Worm (Caenorhabditis elegans): ENCODE results near the gene F17C11.4.

The F17C11.4 gene

DNA sequence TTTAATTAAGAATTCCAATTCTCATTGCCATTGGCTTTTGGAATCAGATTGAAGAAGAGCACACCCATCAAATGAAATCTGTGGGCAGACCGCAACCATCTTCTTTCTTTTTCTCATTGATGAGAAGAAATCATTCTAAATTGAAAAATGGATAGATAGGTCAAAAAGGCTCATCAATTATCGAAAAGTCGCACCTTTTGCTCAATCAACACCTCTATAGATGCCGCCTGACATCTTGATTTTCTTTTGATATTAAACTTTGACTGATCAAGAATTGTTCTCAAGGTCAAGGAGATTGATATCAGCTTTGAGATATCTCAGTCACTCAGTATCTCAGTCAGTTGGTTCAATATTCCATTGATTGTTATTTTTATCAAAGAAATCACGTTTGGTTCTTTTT lies 41.7 kb upstream of the F17C11.4 start:
- no peak for TF ChIP-seq K09A11.1 (tag; optimal IDR thresholded peaks at IDR 0.05; ENCODE audit: insufficient read depth)
- no peak for TF ChIP-seq ceh-45 (GFP tag; IDR thresholded peaks at IDR 0.05)
- TF ChIP-seq dve-1 (tag; optimal IDR thresholded peaks at IDR 0.05) = no peak
- no peak for TF ChIP-seq T23F11.4 (GFP tag; optimal IDR thresholded peaks at IDR 0.05)
- no peak for TF ChIP-seq gmeb-2 (tag; optimal IDR thresholded peaks at IDR 0.05)
- TF ChIP-seq pha-2 (tag; optimal IDR thresholded peaks at IDR 0.05) = no peak
- TF ChIP-seq pha-4 (tag; optimal IDR thresholded peaks at IDR 0.05) = no peak
- TF ChIP-seq ceh-14 (tag; optimal IDR thresholded peaks at IDR 0.05) = no peak
- no peak for TF ChIP-seq ama-1 (optimal IDR thresholded peaks at IDR 0.05)
- TF ChIP-seq hlh-6 (tag; optimal IDR thresholded peaks at IDR 0.05) = no peak
- no peak for TF ChIP-seq eyg-1 (tag; optimal IDR thresholded peaks at IDR 0.05)
- TF ChIP-seq ttx-3 (tag; optimal IDR thresholded peaks at IDR 0.05) = no peak
- TF ChIP-seq ceh-19 (GFP tag; optimal IDR thresholded peaks at IDR 0.05) = no peak
- TF ChIP-seq ceh-31 (tag; optimal IDR thresholded peaks at IDR 0.05) = no peak
- no peak for TF ChIP-seq zip-5 (tag; optimal IDR thresholded peaks at IDR 0.05)
- no peak for TF ChIP-seq sox-2 (GFP tag; IDR thresholded peaks at IDR 0.05)

DNA sequence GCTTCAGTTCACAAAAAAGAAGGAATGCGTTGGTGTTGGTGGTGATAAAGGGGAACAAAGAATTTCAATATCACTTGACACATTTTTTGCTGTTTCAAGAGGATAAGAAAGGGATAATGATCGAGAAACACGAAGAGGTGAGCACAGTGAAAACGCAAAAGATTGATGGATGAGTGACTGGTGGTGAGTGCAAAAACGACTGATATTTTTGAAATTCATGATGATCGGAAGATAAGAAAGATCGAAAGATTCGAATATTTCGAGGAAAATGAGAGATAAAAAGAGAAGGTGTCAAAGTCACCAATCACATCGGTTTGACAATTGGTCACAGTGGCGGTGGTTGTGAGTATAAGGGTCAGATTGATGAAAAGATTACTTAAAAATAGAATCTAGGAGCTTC lies 35.7 kb upstream of the F17C11.4 start:
- peak; percentile 2 for TF ChIP-seq ceh-18 (tag; optimal IDR thresholded peaks at IDR 0.05)
- no peak for TF ChIP-seq K02D7.2 (tag; optimal IDR thresholded peaks at IDR 0.05)

DNA sequence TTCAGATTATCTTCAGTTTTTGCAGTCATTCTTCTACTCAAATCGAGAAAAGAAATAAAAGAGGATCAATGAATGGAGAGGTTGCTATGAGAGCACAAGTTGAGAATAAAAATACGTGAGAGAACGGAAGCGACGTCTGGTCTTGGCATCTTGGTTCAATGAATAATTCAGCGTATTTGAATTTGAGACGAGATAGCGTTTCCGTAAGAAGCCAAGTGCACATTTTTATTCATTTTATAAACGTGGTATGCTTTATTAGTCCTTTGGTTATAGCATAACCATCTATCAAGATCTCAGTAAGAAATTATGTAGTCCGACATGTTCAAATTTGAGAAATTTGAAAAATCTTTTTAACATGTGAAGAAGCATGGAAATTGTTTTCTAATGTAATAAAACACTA lies 33.3 kb upstream of the F17C11.4 start, which contains the start of gene F58B4.2:
F58B4.2 (minus strand) TSS at position 101 of the 400 bp plus-strand sequence.
- no peak for TF ChIP-seq ceh-34 (tag; optimal IDR thresholded peaks at IDR 0.05)
- TF ChIP-seq zip-5 (tag; optimal IDR thresholded peaks at IDR 0.05) = no peak
- TF ChIP-seq ceh-18 (tag; optimal IDR thresholded peaks at IDR 0.05) = no peak
- TF ChIP-seq nhr-11 (tag; optimal IDR thresholded peaks at IDR 0.05) = no peak
- TF ChIP-seq ahr-1 (tag; optimal IDR thresholded peaks at IDR 0.05) = no peak
- no peak for TF ChIP-seq ceh-22 (tag; optimal IDR thresholded peaks at IDR 0.05)
- TF ChIP-seq unc-42 (tag; optimal IDR thresholded peaks at IDR 0.05) = no peak
- no peak for TF ChIP-seq ceh-6 (GFP tag; optimal IDR thresholded peaks at IDR 0.05)
- TF ChIP-seq Y22D7AL.16 (tag; optimal IDR thresholded peaks at IDR 0.05) = no peak
- TF ChIP-seq lin-11 (tag; optimal IDR thresholded peaks at IDR 0.05) = no peak
- no peak for TF ChIP-seq ceh-14 (tag; optimal IDR thresholded peaks at IDR 0.05)
- TF ChIP-seq ceh-2 (tag; optimal IDR thresholded peaks at IDR 0.05) = no peak
- TF ChIP-seq ceh-9 (tag; optimal IDR thresholded peaks at IDR 0.05) = no peak
- no peak for TF ChIP-seq gmeb-2 (tag; optimal IDR thresholded peaks at IDR 0.05)
- TF ChIP-seq dve-1 (tag; optimal IDR thresholded peaks at IDR 0.05) = no peak
- TF ChIP-seq pax-1 (tag; optimal IDR thresholded peaks at IDR 0.05) = no peak
- TF ChIP-seq fkh-10 (GFP tag; optimal IDR thresholded peaks at IDR 0.05) = no peak

DNA sequence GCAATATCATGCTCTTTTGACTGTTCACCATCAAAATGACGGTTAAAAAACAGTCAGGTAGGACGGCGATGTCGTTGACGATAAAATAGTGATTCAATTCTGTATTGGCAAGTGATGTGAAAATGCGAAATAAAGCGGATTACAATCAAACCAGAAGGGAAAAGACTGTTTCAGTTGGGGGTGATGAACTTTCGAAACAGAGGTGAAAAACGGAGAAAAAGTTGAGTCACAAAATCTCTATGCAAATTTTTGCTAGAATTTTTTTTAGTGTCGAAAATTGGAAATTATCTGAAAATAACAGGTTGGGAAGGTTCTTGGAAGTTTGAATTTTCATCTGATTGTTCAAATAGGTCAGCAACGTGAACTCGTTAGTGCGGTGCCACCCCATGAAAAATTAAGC lies 29.9 kb upstream of the F17C11.4 start, which contains the start of gene nas-31:
nas-31 (minus strand) TSS at position 101 of the 400 bp plus-strand sequence.
- TF ChIP-seq ceh-6 (GFP tag; optimal IDR thresholded peaks at IDR 0.05) (no peak), rnt-1 (tag; optimal IDR thresholded peaks at IDR 0.05) (no peak), lim-6 (tag; optimal IDR thresholded peaks at IDR 0.05) (no peak), tbx-2 (tag; optimal IDR thresholded peaks at IDR 0.05) (no peak), hlh-13 (GFP tag; optimal IDR thresholded peaks at IDR 0.05) (no peak), hlh-15 (tag; optimal IDR thresholded peaks at IDR 0.05) (no peak), T23F11.4 (GFP tag; optimal IDR thresholded peaks at IDR 0.05) (no peak), ceh-2 (tag; optimal IDR thresholded peaks at IDR 0.05) (no peak), ztf-16 (tag; optimal IDR thresholded peaks at IDR 0.05) (no peak), npax-4 (tag; optimal IDR thresholded peaks at IDR 0.05) (no peak), unc-3 (GFP tag; conservative IDR thresholded peaks at IDR 0.05) (no peak), unc-3 (tag; optimal IDR thresholded peaks at IDR 0.05) (no peak), elt-4 (tag; optimal IDR thresholded peaks at IDR 0.05) (no peak)
